Worm (Caenorhabditis elegans) whole organism, midembryonic: ENCODE results near the gene Y54F10AM.8.

Source experiments
- klf-2 ChIP-seq: fragments of 200-800 bp; sonication (Bioruptor generic); conservative IDR thresholded peaks from 2 replicates; pipeline ENCODE4 v1.3.6; 2022; ENCODE audit warnings: missing genetic modification reagents, missing genetic modification characterization, missing compliant biosample characterization
- ref-1 ChIP-seq: fragments of 200-800 bp; sonication (Bioruptor generic); conservative IDR thresholded peaks from 2 replicates; pipeline ENCODE4 v1.3.6; 2022; ENCODE audit warnings: missing genetic modification reagents, missing genetic modification characterization, missing compliant biosample characterization
- ztf-23 ChIP-seq: fragments of 200-800 bp; sonication (Bioruptor generic); IDR thresholded peaks from 2 replicates; pipeline ENCODE4 v1.3.6; 2022; ENCODE audit warnings: missing genetic modification reagents, missing genetic modification characterization, missing compliant biosample characterization

ce11 chrIII:2535122-2535521 lies 27.4 kb upstream of the Y54F10AM.8 start:
- no peak for TF ChIP-seq klf-2 (GFP tag; lab: Robert Waterston, UW)
- 0 out of 2 replicates have a peak, but pooled peaks have one; percentile 49 for TF ChIP-seq ztf-23
- no peak for TF ChIP-seq ref-1
